Fruit fly (Drosophila melanogaster): ENCODE measurements around the gene CG12316.

CG12316 gene

DNA sequence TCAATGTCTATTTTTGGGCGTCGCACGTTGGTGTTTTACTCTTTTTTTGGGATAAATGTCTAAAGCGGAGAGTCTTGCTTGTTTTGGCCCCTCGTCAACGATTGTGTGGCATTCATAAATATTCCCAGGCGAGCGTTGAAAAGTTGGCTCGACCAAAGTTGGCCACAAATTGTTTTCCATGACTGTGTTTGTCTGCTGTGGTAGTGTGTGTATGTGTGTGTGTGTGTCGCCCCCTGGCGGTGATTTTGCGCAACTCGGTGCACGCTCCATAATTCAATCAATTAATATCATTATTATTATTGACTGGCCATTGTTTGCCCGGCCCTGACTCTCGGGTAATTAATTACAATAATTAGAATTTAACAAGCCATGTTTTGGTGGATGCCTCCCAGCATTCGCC is 41.9 kb upstream of the CG12316 start (continued):
- 0 out of 2 replicates have a peak, but pooled peaks have one; percentile 7 for TF ChIP-seq lmd (GFP tag; IDR thresholded peaks at IDR 0.05)
- TF ChIP-seq CrebB (tag; optimal IDR thresholded peaks at IDR 0.05) = no peak
- no peak for TF ChIP-seq CG7372 (GFP tag; IDR thresholded peaks at IDR 0.05)
- no peak for TF ChIP-seq CG4424 (GFP tag; optimal IDR thresholded peaks at IDR 0.05)
- TF ChIP-seq wdn (GFP tag; IDR thresholded peaks at IDR 0.05) = 0 out of 2 replicates have a peak, but pooled peaks have one; percentile 40
- TF ChIP-seq CG3065 (GFP tag; optimal IDR thresholded peaks at IDR 0.05) = no peak
- peak; percentile 12; the same call in 1 of the 2 replicates for TF ChIP-seq CG1024 (GFP tag; IDR thresholded peaks at IDR 0.05)
- no peak for TF ChIP-seq GATAe (GFP tag; conservative IDR thresholded peaks at IDR 0.05)
- no peak for TF ChIP-seq Mes4 (GFP tag; optimal IDR thresholded peaks at IDR 0.05)
- TF ChIP-seq CG16779 (GFP tag; IDR thresholded peaks at IDR 0.05) = no peak
- TF ChIP-seq CG10979 (tag; optimal IDR thresholded peaks at IDR 0.05) = no peak
- no peak for TF ChIP-seq HLH3B (GFP tag; IDR thresholded peaks at IDR 0.05)
- no peak for TF ChIP-seq Antp (GFP tag; optimal IDR thresholded peaks at IDR 0.05)
- no peak for TF ChIP-seq CG15269 (tag; optimal IDR thresholded peaks at IDR 0.05)
- no peak for TF ChIP-seq ase (GFP tag; IDR thresholded peaks at IDR 0.05)
- no peak for TF ChIP-seq MTF-1 (GFP tag; optimal IDR thresholded peaks at IDR 0.05; ENCODE audit: borderline replicate concordance)
- TF ChIP-seq nom (GFP tag; optimal IDR thresholded peaks at IDR 0.05) = no peak
- no peak for TF ChIP-seq Fer3 (tag; optimal IDR thresholded peaks at IDR 0.05)
- no peak for TF ChIP-seq sd (tag; optimal IDR thresholded peaks at IDR 0.05)
- no peak for TF ChIP-seq CG30403 (GFP tag; optimal IDR thresholded peaks at IDR 0.05)
- TF ChIP-seq sna (GFP tag; IDR thresholded peaks at IDR 0.05; ENCODE audit: partially characterized antibody) = no peak
- TF ChIP-seq Xrp1 (GFP tag; IDR thresholded peaks at IDR 0.05) = peak; percentile 30; the same call in 1 of the 2 replicates
- TF ChIP-seq PHDP (tag; optimal IDR thresholded peaks at IDR 0.05) = no peak
- TF ChIP-seq kay (GFP tag; optimal IDR thresholded peaks at IDR 0.05) = no peak
- no peak for TF ChIP-seq Ets65A (GFP tag)
- no peak for TF ChIP-seq HmgD (GFP tag; optimal IDR thresholded peaks at IDR 0.05)
- no peak for TF ChIP-seq kah (GFP tag; optimal IDR thresholded peaks at IDR 0.05)
- TF ChIP-seq CG8924 (tag; optimal IDR thresholded peaks at IDR 0.05) = no peak
- TF ChIP-seq sens (GFP tag) = peak; percentile 42
- TF ChIP-seq CG30431 (GFP tag; optimal IDR thresholded peaks at IDR 0.05) = peak; percentile 3
- no peak for TF ChIP-seq Sox100B (GFP tag; optimal IDR thresholded peaks at IDR 0.05)
- no peak for TF ChIP-seq Xbp1 (GFP tag; optimal IDR thresholded peaks at IDR 0.05)
- TF ChIP-seq CG15514 (GFP tag; optimal IDR thresholded peaks at IDR 0.05) = no peak
- no peak for TF ChIP-seq CG1602 (GFP tag; optimal IDR thresholded peaks at IDR 0.05)
- TF ChIP-seq nerfin-1 (tag; optimal IDR thresholded peaks at IDR 0.05) = no peak
- TF ChIP-seq Hand (GFP tag; optimal IDR thresholded peaks at IDR 0.05) = no peak
- TF ChIP-seq sug (tag; optimal IDR thresholded peaks at IDR 0.05) = no peak
- TF ChIP-seq ken (GFP tag; IDR thresholded peaks at IDR 0.05) = no peak
- TF ChIP-seq CG1603 (tag; optimal IDR thresholded peaks at IDR 0.05) = peak; percentile 11
- no peak for TF ChIP-seq BtbVII (GFP tag; optimal IDR thresholded peaks at IDR 0.05)
- TF ChIP-seq chm (GFP tag; IDR thresholded peaks at IDR 0.05) = 0 out of 2 replicates have a peak, but pooled peaks have one; percentile 21
- no peak for TF ChIP-seq CG14710 (tag; optimal IDR thresholded peaks at IDR 0.05)
- TF ChIP-seq Elba2 (GFP tag; optimal IDR thresholded peaks at IDR 0.05) = no peak
- no peak for TF ChIP-seq CG12219 (GFP tag; optimal IDR thresholded peaks at IDR 0.05)
- no peak for TF ChIP-seq unc-4 (GFP tag; IDR thresholded peaks at IDR 0.05; ENCODE audit: partially characterized antibody)
- no peak for TF ChIP-seq dmrt11E (tag; optimal IDR thresholded peaks at IDR 0.05)
- no peak for TF ChIP-seq CG2712 (tag; optimal IDR thresholded peaks at IDR 0.05)
- no peak for TF ChIP-seq CG1233 (GFP tag; optimal IDR thresholded peaks at IDR 0.05)
- TF ChIP-seq CG14965 (GFP tag; optimal IDR thresholded peaks at IDR 0.05; ENCODE audit: borderline replicate concordance) = no peak
- no peak for TF ChIP-seq HLHmδ (GFP tag; optimal IDR thresholded peaks at IDR 0.05)
- 0 out of 2 replicates have a peak, but pooled peaks have one; percentile 17 for TF ChIP-seq onecut (GFP tag; IDR thresholded peaks at IDR 0.05)
